Worm (Caenorhabditis elegans): ENCODE data around the gene cpf-1.
A peak's percentile ranks its signal among the peaks of the same experiment; 100 is the strongest.

The cpf-1 gene

DNA sequence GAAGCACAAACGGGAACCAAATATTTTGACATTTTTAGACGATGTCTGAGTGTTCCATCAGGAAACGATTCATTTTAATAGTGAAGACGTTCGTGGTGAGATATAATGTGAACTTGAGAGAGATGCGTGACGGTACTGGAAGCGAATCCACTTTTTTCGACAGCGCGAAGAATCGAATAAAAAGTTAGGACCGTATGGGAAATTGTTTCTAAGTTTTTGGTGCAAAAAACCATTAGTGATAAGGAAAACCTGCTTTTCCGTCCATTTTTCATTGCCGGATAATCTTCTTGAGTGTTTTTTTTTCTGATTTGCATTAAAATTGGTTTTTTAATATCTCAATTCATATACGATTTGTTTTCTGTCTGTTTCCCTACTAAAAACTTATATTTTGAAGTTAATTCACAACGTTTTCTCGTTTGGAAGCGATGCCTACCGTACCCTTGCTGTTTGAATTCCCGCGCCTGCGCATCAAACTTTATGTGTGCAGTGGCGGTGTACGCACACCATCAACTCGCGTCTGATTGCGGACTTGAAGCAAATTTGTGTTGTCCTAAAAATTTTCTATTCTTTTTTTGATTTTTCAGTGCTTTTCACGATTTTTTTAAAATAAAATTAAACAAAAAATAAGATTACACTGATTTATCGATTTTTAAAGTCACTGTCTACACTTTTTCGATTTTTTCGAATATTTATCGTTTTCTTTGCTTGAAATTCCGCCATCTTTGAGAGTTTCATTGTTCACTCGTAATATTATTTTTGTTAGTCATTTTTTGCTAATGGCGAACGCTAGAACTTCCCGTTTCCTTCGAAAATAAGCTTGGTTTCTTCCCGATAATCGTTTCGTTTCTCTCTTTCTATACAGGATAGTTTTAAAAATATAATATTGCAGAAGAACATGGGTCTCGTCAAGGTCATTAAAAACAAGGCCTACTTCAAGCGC, 32.9 kb downstream of the cpf-1 start, which contains the start of the genes col-38 and rpl-5 (continued):
- TF ChIP-seq nfya-1 (tag; optimal IDR thresholded peaks at IDR 0.05; ENCODE audit: borderline replicate concordance, insufficient read depth), result no peak
- no peak for TF ChIP-seq die-1 (tag; optimal IDR thresholded peaks at IDR 0.05)
- no peak for TF ChIP-seq lin-26 (GFP tag; IDR thresholded peaks at IDR 0.05)
- TF ChIP-seq rec-8 (tag; optimal IDR thresholded peaks at IDR 0.05), result no peak
- peak; percentile 64 for TF ChIP-seq tlf-1 (GFP tag; optimal IDR thresholded peaks at IDR 0.05)
- TF ChIP-seq ztf-26 (tag; optimal IDR thresholded peaks at IDR 0.05), result peak; percentile 29
- TF ChIP-seq F10E7.11 (tag; optimal IDR thresholded peaks at IDR 0.05), result no peak
- TF ChIP-seq somi-1 (GFP tag; optimal IDR thresholded peaks at IDR 0.05), result no peak
- peak; percentile 67 to 91 (median 74) for TF ChIP-seq lin-35 (GFP tag; optimal IDR thresholded peaks at IDR 0.05)
- TF ChIP-seq D2030.7 (GFP tag; IDR thresholded peaks at IDR 0.05), result peak; percentile 71
- TF ChIP-seq madf-6 (GFP tag; IDR thresholded peaks at IDR 0.05), result peak; percentile 80

DNA sequence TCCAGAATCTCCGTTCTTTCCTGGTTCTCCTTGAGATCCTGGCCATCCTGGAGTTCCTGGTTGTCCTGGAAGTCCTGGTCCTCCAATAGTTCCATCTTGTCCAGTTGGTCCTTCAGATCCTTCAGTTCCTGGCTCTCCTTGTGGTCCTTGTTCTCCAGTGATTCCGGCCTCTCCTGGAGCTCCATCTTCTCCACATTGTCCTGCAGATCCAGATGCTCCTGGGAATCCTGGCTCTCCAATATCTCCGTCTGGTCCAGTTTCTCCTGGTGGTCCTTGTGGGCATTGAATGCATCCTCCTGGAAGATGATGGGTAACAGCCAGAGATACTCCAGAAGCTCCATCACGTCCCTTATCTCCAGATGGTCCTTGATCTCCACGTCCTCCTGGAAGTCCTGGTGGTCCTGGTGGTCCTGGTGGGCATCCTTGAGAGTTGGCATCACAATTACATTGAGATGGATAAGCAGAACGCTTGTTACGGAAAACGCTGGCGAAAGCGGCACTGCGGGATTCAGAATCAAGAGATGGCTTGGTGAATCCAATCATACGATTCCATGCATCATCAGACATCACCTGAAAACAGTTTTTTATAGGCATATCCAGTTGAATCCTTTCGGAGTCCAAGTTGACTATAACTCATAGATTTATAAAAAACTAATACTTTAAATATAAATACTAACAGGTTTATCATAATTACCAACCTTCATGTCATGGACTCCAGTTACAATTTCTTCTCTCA, 33.8 kb downstream of the cpf-1 start:
- TF ChIP-seq F55B11.4 (tag; optimal IDR thresholded peaks at IDR 0.05; ENCODE audit: borderline replicate concordance, insufficient read depth) (no peak), B0035.1 (tag; optimal IDR thresholded peaks at IDR 0.05) (no peak), ztf-25 (GFP tag; IDR thresholded peaks at IDR 0.05) (no peak), egl-44 (GFP tag; IDR thresholded peaks at IDR 0.05) (no peak), lin-35 (GFP tag; optimal IDR thresholded peaks at IDR 0.05) (no peak), F52B5.7 (tag; optimal IDR thresholded peaks at IDR 0.05) (no peak), nfya-2 (GFP tag; IDR thresholded peaks at IDR 0.05) (no peak), tbx-9 (tag; optimal IDR thresholded peaks at IDR 0.05; ENCODE audit: borderline replicate concordance) (no peak), T26A5.8 (tag; optimal IDR thresholded peaks at IDR 0.05) (no peak), ets-4 (GFP tag; optimal IDR thresholded peaks at IDR 0.05) (no peak), dox-1 (GFP tag; IDR thresholded peaks at IDR 0.05) (0 out of 2 replicates have a peak, but pooled peaks have one; percentile 43), rcor-1 (GFP tag; IDR thresholded peaks at IDR 0.05) (no peak), nhr-120 (GFP tag; IDR thresholded peaks at IDR 0.05) (no peak), madf-3 (GFP tag; IDR thresholded peaks at IDR 0.05) (0 out of 2 replicates have a peak, but pooled peaks have one; percentile 41), egrh-3 (GFP tag; IDR thresholded peaks at IDR 0.05) (no peak), snpc-4 (GFP tag; optimal IDR thresholded peaks at IDR 0.05) (no peak), snpc-4 (tag; optimal IDR thresholded peaks at IDR 0.05) (no peak), ceh-79 (tag; optimal IDR thresholded peaks at IDR 0.05) (peak; percentile 36), efl-1 (GFP tag; optimal IDR thresholded peaks at IDR 0.05) (no peak), B0336.3 (GFP tag; IDR thresholded peaks at IDR 0.05) (no peak), egl-18 (GFP tag; IDR thresholded peaks at IDR 0.05) (no peak), ztf-22 (GFP tag; optimal IDR thresholded peaks at IDR 0.05) (no peak), hlh-26 (GFP tag; conservative IDR thresholded peaks at IDR 0.05) (no peak), dpff-1 (tag; optimal IDR thresholded peaks at IDR 0.05) (no peak), hsf-1 (GFP tag; IDR thresholded peaks at IDR 0.05) (no peak), ztf-6 (GFP tag; IDR thresholded peaks at IDR 0.05) (no peak), lin-54 (GFP tag; optimal IDR thresholded peaks at IDR 0.05) (no peak), nfya-1 (tag; optimal IDR thresholded peaks at IDR 0.05; ENCODE audit: borderline replicate concordance, insufficient read depth) (no peak), sdz-38 (tag; optimal IDR thresholded peaks at IDR 0.05) (no peak), snpc-3.4 (tag; optimal IDR thresholded peaks at IDR 0.05) (no peak), nfyb-1 (GFP tag; IDR thresholded peaks at IDR 0.05) (no peak), sptf-2 (GFP tag; optimal IDR thresholded peaks at IDR 0.05) (no peak), atf-7 (tag; optimal IDR thresholded peaks at IDR 0.05) (no peak), zfh-2 (GFP tag; conservative IDR thresholded peaks at IDR 0.05) (peak; percentile 56), ztf-18 (tag; optimal IDR thresholded peaks at IDR 0.05) (no peak)

All from whole organism, young adult.